Worm (Caenorhabditis elegans): ENCODE measurements around the gene ZK822.1.

Gene ZK822.1

DNA sequence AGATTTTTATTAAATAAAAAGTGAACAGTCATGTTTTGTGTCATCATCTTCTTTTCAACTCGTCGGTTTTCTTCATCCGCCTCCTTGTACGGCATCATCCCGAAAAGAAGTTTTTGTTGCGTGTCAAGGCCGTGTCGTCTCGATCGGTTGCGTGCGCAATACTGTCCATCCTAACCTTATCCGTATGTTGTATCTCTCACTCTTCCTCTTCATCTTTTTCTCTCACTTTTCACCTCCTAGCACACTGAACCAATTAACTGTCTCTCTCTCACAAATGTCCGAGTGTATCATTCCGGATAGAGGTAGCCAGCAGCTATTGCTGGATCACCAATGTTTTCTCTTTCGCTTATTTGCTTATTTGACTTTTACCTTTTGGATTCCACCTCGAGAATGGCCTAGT, 38.5 kb downstream of the ZK822.1 start:
- TF ChIP-seq med-1 (GFP tag; optimal IDR thresholded peaks at IDR 0.05; ENCODE audit: insufficient read depth): no peak
- TF ChIP-seq ztf-29 (GFP tag; IDR thresholded peaks at IDR 0.05): no peak
- TF ChIP-seq ztf-23 (GFP tag; IDR thresholded peaks at IDR 0.05): no peak
- TF ChIP-seq T22C8.4 (GFP tag; IDR thresholded peaks at IDR 0.05): no peak
- no peak for TF ChIP-seq tab-1 (GFP tag; IDR thresholded peaks at IDR 0.05)
- TF ChIP-seq flt-1 (GFP tag; IDR thresholded peaks at IDR 0.05): no peak
- TF ChIP-seq cog-1 (tag; optimal IDR thresholded peaks at IDR 0.05): no peak
- no peak for TF ChIP-seq ref-1 (GFP tag; conservative IDR thresholded peaks at IDR 0.05)
- TF ChIP-seq klf-2 (GFP tag; conservative IDR thresholded peaks at IDR 0.05): no peak

DNA sequence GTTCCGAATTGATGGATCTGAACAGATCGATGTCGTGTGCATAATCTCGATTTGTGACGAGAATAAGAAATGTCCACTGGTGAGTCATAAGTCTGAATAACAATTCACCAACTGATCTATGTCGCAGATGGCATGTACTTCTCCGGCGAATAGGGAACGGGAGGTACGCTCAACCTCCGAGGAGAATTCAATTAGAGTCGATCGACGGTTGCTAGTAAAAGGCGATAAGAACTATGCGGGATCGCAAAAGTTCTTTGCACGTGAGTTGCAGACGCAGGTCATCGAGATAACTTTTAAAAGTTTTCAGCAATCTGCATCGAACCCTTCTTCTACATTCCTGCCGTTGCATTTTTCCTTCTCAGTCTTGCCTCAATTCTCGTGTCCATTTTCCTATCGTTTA, 39.4 kb downstream of the ZK822.1 start:
- TF ChIP-seq klf-2 (GFP tag; conservative IDR thresholded peaks at IDR 0.05) (no peak), ztf-29 (GFP tag; IDR thresholded peaks at IDR 0.05) (no peak), med-1 (GFP tag; optimal IDR thresholded peaks at IDR 0.05; ENCODE audit: insufficient read depth) (no peak), flt-1 (GFP tag; IDR thresholded peaks at IDR 0.05) (no peak), ztf-23 (GFP tag; IDR thresholded peaks at IDR 0.05) (no peak), tab-1 (GFP tag; IDR thresholded peaks at IDR 0.05) (no peak), cog-1 (tag; optimal IDR thresholded peaks at IDR 0.05) (no peak), ref-1 (GFP tag; conservative IDR thresholded peaks at IDR 0.05) (no peak), T22C8.4 (GFP tag; IDR thresholded peaks at IDR 0.05) (no peak)

DNA sequence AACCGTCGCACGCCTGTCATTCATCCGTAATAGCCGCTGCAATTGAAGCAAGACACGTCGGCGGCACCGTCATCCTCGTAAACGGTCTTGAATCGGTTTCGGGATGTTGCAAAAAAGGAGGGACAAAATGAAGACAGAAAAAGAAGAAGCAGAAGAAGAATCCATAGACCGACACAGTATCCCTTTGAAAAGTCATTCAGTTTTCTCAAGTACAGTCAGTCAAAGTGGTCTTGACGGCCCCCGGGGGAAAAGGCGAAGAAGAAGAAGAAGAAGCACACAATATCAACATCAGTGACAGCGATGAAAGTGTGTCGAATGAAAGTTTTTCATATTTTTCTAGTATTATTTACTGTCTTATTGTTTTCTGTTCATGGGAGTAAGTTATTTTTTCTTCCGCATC, 43.7 kb downstream of the ZK822.1 start, which contains the start of gene cutl-27:
TSS of gene cutl-27 (plus strand) at position 301 of the 400 bp plus-strand sequence.
- no peak for TF ChIP-seq ref-1 (GFP tag; conservative IDR thresholded peaks at IDR 0.05)
- no peak for TF ChIP-seq klf-2 (GFP tag; conservative IDR thresholded peaks at IDR 0.05)
- TF ChIP-seq ztf-23 (GFP tag; IDR thresholded peaks at IDR 0.05): no peak
- TF ChIP-seq tab-1 (GFP tag; IDR thresholded peaks at IDR 0.05): no peak
- TF ChIP-seq flt-1 (GFP tag; IDR thresholded peaks at IDR 0.05): no peak
- no peak for TF ChIP-seq cog-1 (tag; optimal IDR thresholded peaks at IDR 0.05)
- no peak for TF ChIP-seq med-1 (GFP tag; optimal IDR thresholded peaks at IDR 0.05; ENCODE audit: insufficient read depth)
- no peak for TF ChIP-seq T22C8.4 (GFP tag; IDR thresholded peaks at IDR 0.05)

DNA sequence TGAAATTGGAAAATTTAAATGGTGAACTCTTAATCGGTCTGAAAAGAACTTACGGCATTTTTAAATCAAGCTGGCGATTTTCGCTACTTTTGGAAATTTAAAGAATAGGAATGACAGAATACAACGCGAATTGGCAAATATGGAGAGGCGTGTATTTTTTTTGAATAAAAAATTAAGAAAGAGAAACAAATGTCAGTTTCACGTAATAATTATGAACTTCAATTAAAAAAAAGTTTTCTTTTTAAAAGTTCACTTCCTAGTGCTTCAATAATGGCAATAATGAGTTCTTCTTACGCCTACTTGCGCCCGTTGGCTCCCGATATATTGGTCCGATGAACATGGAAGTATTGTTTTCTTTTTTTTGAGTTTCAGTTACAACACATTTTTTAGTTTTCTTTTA, 44.3 kb downstream of the ZK822.1 start, which contains the start of gene pph-2:
TSS of gene pph-2 (minus strand) at position 101 of the 400 bp plus-strand sequence.
- no peak for TF ChIP-seq ztf-29 (GFP tag; IDR thresholded peaks at IDR 0.05)

DNA sequence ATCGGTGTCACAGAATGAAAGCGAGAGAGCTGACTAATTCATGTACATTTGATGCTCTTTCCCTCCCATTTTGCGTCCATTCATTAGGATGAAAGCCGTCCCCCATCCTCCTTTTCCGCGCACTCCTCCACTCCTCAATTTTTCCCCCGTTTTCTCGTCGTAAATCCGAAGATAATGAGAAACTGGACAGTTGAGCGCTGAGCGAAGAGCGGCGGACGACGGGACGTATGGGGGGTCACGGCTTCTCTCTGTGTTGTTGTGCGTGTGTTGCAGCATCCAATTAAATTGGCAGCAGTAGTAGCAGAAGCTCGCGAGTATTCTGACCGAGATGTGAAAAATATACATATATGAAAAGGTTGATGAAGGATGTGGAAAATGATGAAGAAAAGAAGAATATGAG, 50.0 kb downstream of the ZK822.1 start:
- TF ChIP-seq tab-1 (GFP tag; IDR thresholded peaks at IDR 0.05) (0 out of 2 replicates have a peak, but pooled peaks have one; percentile 9), T22C8.4 (GFP tag; IDR thresholded peaks at IDR 0.05) (no peak), ref-1 (GFP tag; conservative IDR thresholded peaks at IDR 0.05) (no peak), klf-2 (GFP tag; conservative IDR thresholded peaks at IDR 0.05) (no peak), cog-1 (tag; optimal IDR thresholded peaks at IDR 0.05) (no peak), flt-1 (GFP tag; IDR thresholded peaks at IDR 0.05) (no peak), ztf-29 (GFP tag; IDR thresholded peaks at IDR 0.05) (no peak), med-1 (GFP tag; optimal IDR thresholded peaks at IDR 0.05; ENCODE audit: insufficient read depth) (no peak)

DNA sequence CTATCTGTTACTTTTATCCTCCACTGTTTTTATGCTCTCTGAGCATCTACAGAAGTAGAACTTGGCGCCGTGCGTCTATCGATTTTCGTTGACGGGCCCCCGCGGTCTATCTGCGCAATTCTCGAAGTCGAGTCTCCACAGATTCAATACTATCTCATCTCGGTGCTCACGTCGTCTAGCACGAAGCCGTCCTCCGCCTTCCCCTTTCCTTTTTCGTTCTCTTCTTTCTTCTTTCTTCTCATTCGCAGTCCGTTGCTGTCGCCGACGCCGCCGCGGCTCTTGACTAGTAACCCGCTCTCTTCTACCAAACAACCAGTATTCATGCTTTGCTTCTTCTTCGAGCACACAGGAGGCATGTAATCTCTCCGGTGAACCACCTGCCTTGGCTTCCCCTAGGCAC, 50.8 kb downstream of the ZK822.1 start:
- TF ChIP-seq klf-2 (GFP tag; conservative IDR thresholded peaks at IDR 0.05) (no peak), ztf-23 (GFP tag; IDR thresholded peaks at IDR 0.05) (0 out of 2 replicates have a peak, but pooled peaks have one; percentile 15)

DNA sequence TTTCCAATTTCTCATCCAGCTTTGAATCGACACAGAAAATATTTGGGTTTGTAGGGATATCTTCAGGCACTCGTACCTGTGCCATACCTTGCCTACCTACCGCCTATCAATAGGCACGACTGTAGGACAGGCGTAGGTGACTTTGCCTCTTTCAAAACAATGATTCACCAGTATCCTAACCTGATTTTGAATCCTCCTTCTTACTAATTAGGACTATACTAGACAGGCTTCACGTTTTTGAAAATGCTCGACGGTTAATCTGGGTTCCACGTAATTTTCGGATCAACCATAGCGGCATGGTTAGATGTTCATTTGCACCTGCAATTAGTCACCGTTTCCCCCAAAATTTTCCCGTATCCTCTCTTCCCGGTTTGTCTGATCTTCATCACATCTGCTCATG, 53.5 kb downstream of the ZK822.1 start:
- TF ChIP-seq klf-2 (GFP tag; conservative IDR thresholded peaks at IDR 0.05): no peak
- TF ChIP-seq cog-1 (tag; optimal IDR thresholded peaks at IDR 0.05): no peak
- TF ChIP-seq T22C8.4 (GFP tag; IDR thresholded peaks at IDR 0.05): no peak
- no peak for TF ChIP-seq flt-1 (GFP tag; IDR thresholded peaks at IDR 0.05)
- TF ChIP-seq med-1 (GFP tag; optimal IDR thresholded peaks at IDR 0.05; ENCODE audit: insufficient read depth): no peak
- no peak for TF ChIP-seq tab-1 (GFP tag; IDR thresholded peaks at IDR 0.05)

Measured in whole organism, midembryonic.